Fruit fly (Drosophila melanogaster): ENCODE measurements around the gene CG14321.

Gene CG14321

DNA sequence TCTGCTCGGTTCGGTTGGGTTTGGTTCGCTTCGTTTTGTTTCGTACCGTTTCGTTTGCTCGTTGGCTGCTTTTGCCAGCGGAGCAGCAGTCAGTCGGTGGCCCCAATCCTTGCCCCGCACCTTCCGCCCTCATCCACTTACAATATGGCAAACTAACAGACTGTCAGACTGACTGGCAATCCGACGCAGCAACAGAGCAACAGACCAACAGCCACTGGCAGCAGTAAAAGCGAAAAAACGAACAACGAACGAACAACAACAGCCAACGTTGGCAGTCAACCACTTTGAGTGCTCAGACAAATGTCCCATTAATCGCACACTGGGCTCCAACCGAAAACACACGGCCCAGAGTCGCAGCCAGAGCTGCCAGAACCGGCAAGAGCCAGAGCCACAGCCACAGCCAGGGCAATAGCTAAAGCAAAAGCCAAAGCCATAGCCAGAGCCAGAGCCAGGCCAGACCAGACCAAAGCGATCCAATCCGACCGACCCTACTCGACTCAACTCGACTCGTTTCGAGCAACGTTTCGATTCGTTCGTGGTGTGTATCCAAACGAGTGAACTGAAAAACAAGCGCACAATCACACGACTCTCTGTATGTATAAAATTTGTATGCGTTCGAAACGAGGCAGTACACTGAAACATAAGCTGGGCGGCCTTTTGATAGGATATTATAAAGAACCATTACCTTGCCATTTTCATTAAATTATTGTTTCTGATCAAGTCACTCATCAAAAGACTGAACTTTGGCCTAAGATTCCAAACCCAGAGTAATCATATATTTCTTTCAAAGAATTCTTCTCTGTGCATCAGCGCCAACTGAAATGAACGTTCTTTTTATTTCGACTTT lies 29.5 kb upstream of the CG14321 start (continued):
- TF ChIP-seq gro (GFP tag; optimal IDR thresholded peaks at IDR 0.05) (peak; percentile 99), TFAM (GFP tag; optimal IDR thresholded peaks at IDR 0.05) (peak; percentile 92), CG2678 (tag; optimal IDR thresholded peaks at IDR 0.05) (peak; percentile 99), CG1603 (tag; optimal IDR thresholded peaks at IDR 0.05) (peak; percentile 98), Poxn (GFP tag; IDR thresholded peaks at IDR 0.05) (peak; percentile 98), CG7963 (GFP tag; IDR thresholded peaks at IDR 0.05; ENCODE audit: partially characterized antibody) (no peak), CG14441 (GFP tag; IDR thresholded peaks at IDR 0.05) (peak; percentile 99), NK7.1 (GFP tag; optimal IDR thresholded peaks at IDR 0.05) (peak; percentile 99), CG17359 (tag; optimal IDR thresholded peaks at IDR 0.05) (peak; percentile 99), CG11723 (GFP tag; optimal IDR thresholded peaks at IDR 0.05) (peak; percentile 99), Lim3 (GFP tag; IDR thresholded peaks at IDR 0.05) (peak; percentile 98), bab2 (GFP tag; optimal IDR thresholded peaks at IDR 0.05) (peak; percentile 99), HLHmδ (GFP tag; optimal IDR thresholded peaks at IDR 0.05) (no peak), eyg (GFP tag; optimal IDR thresholded peaks at IDR 0.05) (peak; percentile 99), tup (GFP tag; optimal IDR thresholded peaks at IDR 0.05) (peak; percentile 98), seq (GFP tag; IDR thresholded peaks at IDR 0.05) (peak; percentile 100), bsh (GFP tag; optimal IDR thresholded peaks at IDR 0.05) (peak; percentile 99 to 100), crol (GFP tag; IDR thresholded peaks at IDR 0.05) (peak; percentile 92), so (GFP tag; IDR thresholded peaks at IDR 0.05) (peak; percentile 99), CG18619 (GFP tag; optimal IDR thresholded peaks at IDR 0.05) (peak; percentile 99), CG32772 (GFP tag; IDR thresholded peaks at IDR 0.05) (peak; percentile 99), row (GFP tag; IDR thresholded peaks at IDR 0.05) (peak; percentile 99), CG18764 (GFP tag; optimal IDR thresholded peaks at IDR 0.05) (peak; percentile 99), pan (optimal IDR thresholded peaks at IDR 0.05) (no peak), pan (GFP tag; optimal IDR thresholded peaks at IDR 0.05 in 1 of 2, IDR thresholded peaks at IDR 0.05 in 1 of 2) (peak in 1 of 2 experiments; percentile 99), sens-2 (GFP tag; IDR thresholded peaks at IDR 0.05) (peak; percentile 98), slou (GFP tag; optimal IDR thresholded peaks at IDR 0.05) (peak; percentile 99), Opbp (GFP tag; IDR thresholded peaks at IDR 0.05; ENCODE audit: partially characterized antibody) (0 out of 3 replicates have a peak, but pooled peaks have one; percentile 31), esg (GFP tag; conservative IDR thresholded peaks at IDR 0.05) (peak; percentile 99), CG1529 (GFP tag; optimal IDR thresholded peaks at IDR 0.05) (peak; percentile 99), CG32532 (GFP tag; IDR thresholded peaks at IDR 0.05) (peak; percentile 99), D19B (GFP tag; optimal IDR thresholded peaks at IDR 0.05) (peak; percentile 94), CG10654 (GFP tag; optimal IDR thresholded peaks at IDR 0.05) (peak; percentile 99), CG3065 (GFP tag; optimal IDR thresholded peaks at IDR 0.05) (peak; percentile 98), tx (GFP tag; optimal IDR thresholded peaks at IDR 0.05) (peak; percentile 99), CG8924 (tag; optimal IDR thresholded peaks at IDR 0.05) (peak; percentile 99), cg (GFP tag; optimal IDR thresholded peaks at IDR 0.05) (peak; percentile 45), ci (GFP tag; IDR thresholded peaks at IDR 0.05) (peak; percentile 99), bbx (GFP tag; IDR thresholded peaks at IDR 0.05; ENCODE audit: partially characterized antibody) (no peak), lov (optimal IDR thresholded peaks at IDR 0.05) (no peak), lov (GFP tag; IDR thresholded peaks at IDR 0.05) (peak; percentile 98), CG11085 (GFP tag; IDR thresholded peaks at IDR 0.05) (peak; percentile 97), knrl (GFP tag; IDR thresholded peaks at IDR 0.05; ENCODE audit: partially characterized antibody) (no peak), Sry-β (GFP tag; optimal IDR thresholded peaks at IDR 0.05) (peak; percentile 72), CG3995 (GFP tag; optimal IDR thresholded peaks at IDR 0.05) (peak; percentile 82), gfzf (GFP tag; optimal IDR thresholded peaks at IDR 0.05) (peak; percentile 33), lilli (GFP tag; optimal IDR thresholded peaks at IDR 0.05) (peak; percentile 99), chinmo (GFP tag; IDR thresholded peaks at IDR 0.05; ENCODE audit: partially characterized antibody) (peak; percentile 90), CG10366 (GFP tag; IDR thresholded peaks at IDR 0.05) (peak; percentile 99)
